Fruit fly (Drosophila melanogaster) whole organism, adult: ENCODE data around the gene CadN.

Source experiments
- CG11617 ChIP-seq: fragments of 200-800 bp; sonication (Bioruptor generic); optimal IDR thresholded peaks from 2 replicates; lab custom pipeline; 2017; ENCODE audit warnings: mild to moderate bottlenecking, missing biosample characterization, missing genetic modification reagents, missing genetic modification characterization
- CG12768 ChIP-seq: fragments of 200-800 bp; sonication (Bioruptor generic); optimal IDR thresholded peaks from 2 replicates; lab custom pipeline; 2017; ENCODE audit warnings: missing biosample characterization, missing genetic modification characterization, mild to moderate bottlenecking, moderate library complexity, missing genetic modification reagents
- CG14711 ChIP-seq: fragments of 200-800 bp; sonication (Bioruptor generic); optimal IDR thresholded peaks from 2 replicates; lab custom pipeline; 2018; ENCODE audit warnings: missing biosample characterization, mild to moderate bottlenecking, missing genetic modification characterization, moderate library complexity
- CG1620 ChIP-seq: fragments of 200-800 bp; sonication (Bioruptor generic); optimal IDR thresholded peaks from 2 replicates; lab custom pipeline; 2016; ENCODE audit warnings: missing biosample characterization, missing genetic modification characterization
- CG33017 ChIP-seq: fragments of 200-800 bp; sonication (Bioruptor generic); optimal IDR thresholded peaks from 2 replicates; lab custom pipeline; 2018; ENCODE audit warnings: missing biosample characterization, mild to moderate bottlenecking, missing genetic modification characterization, moderate library complexity
- CG5204 ChIP-seq: fragments of 200-800 bp; sonication (Bioruptor generic); optimal IDR thresholded peaks from 2 replicates; lab custom pipeline; 2016; ENCODE audit warnings: missing biosample characterization, missing genetic modification characterization
- CG7045 ChIP-seq: fragments of 200-800 bp; sonication (Bioruptor generic); optimal IDR thresholded peaks from 2 replicates; lab custom pipeline; 2017; ENCODE audit warnings: missing biosample characterization, mild to moderate bottlenecking, missing genetic modification characterization
- CG7101 ChIP-seq: fragments of 200-800 bp; sonication (Bioruptor generic); optimal IDR thresholded peaks from 2 replicates; lab custom pipeline; 2018; ENCODE audit warnings: missing biosample characterization, mild to moderate bottlenecking, missing genetic modification characterization, moderate library complexity
- Clk ChIP-seq: fragments of 200-800 bp; sonication (Bioruptor generic); optimal IDR thresholded peaks from 2 replicates; lab custom pipeline; 2017; ENCODE audit warnings: missing biosample characterization, missing genetic modification characterization
- Crg-1 ChIP-seq: fragments of 200-800 bp; sonication (Bioruptor generic); optimal IDR thresholded peaks from 2 replicates; lab custom pipeline; 2016; ENCODE audit warnings: missing biosample characterization, missing genetic modification characterization
- Hr96 ChIP-seq: fragments of 200-800 bp; sonication (Bioruptor generic); optimal IDR thresholded peaks from 2 replicates; lab custom pipeline; 2016; ENCODE audit warnings: missing biosample characterization, missing genetic modification characterization
- Mnt ChIP-seq: fragments of 200-800 bp; sonication (Bioruptor generic); optimal IDR thresholded peaks from 2 replicates; lab custom pipeline; 2016; ENCODE audit warnings: missing biosample characterization, mild to moderate bottlenecking, missing genetic modification characterization
- bab1 ChIP-seq: fragments of 200-800 bp; sonication (Bioruptor generic); optimal IDR thresholded peaks from 3 replicates; lab custom pipeline; 2019; ENCODE audit warnings: missing biosample characterization, mild to moderate bottlenecking, missing genetic modification characterization, moderate library complexity
- cic ChIP-seq: fragments of 200-800 bp; sonication (Bioruptor generic); optimal IDR thresholded peaks from 2 replicates; lab custom pipeline; 2017; ENCODE audit warnings: missing biosample characterization, mild to moderate bottlenecking, missing genetic modification characterization, moderate library complexity
- cnc ChIP-seq, 2 experiments: fragments of >200 bp; optimal IDR thresholded peaks; 2 replicates each; lab custom pipeline; 2017
- kay ChIP-seq: fragments of 200-800 bp; sonication (Bioruptor generic); peaks from one replicate; lab custom pipeline; 2016; ENCODE audit warnings: missing biosample characterization, missing genetic modification characterization, borderline replicate concordance
- ovo ChIP-seq: fragments of 200-800 bp; sonication (Bioruptor generic); optimal IDR thresholded peaks from 2 replicates; lab custom pipeline; 2016; ENCODE audit warnings: missing biosample characterization, missing genetic modification characterization
- pad ChIP-seq: fragments of 200-800 bp; sonication (Bioruptor generic); optimal IDR thresholded peaks from 3 replicates; lab custom pipeline; 2017; ENCODE audit warnings: missing biosample characterization, missing genetic modification characterization, mild to moderate bottlenecking, moderate library complexity, missing genetic modification reagents
- tj ChIP-seq: fragments of 200-800 bp; sonication (Bioruptor generic); optimal IDR thresholded peaks from 3 replicates; lab custom pipeline; 2017; ENCODE audit warnings: missing biosample characterization, mild to moderate bottlenecking, missing genetic modification characterization, moderate library complexity
- toe ChIP-seq: fragments of 200-800 bp; sonication (Bioruptor generic); optimal IDR thresholded peaks from 2 replicates; lab custom pipeline; 2016; ENCODE audit warnings: missing biosample characterization, missing genetic modification characterization

CadN gene

dm6 chr2L:17704381-17704780 lies 73.8 kb downstream of the CadN start, which contains the start of gene CG43231:
Gene CG43231 (plus strand): TSS chr2L:17704681.
- TF ChIP-seq Clk, result no peak
- TF ChIP-seq Mnt (GFP tag; lab: Kevin White, UChicago), result no peak
- no peak for TF ChIP-seq CG7101 (tag; lab: Kevin White, UChicago)
- no peak for TF ChIP-seq CG1620 (GFP tag; lab: Kevin White, UChicago)

- no peak for TF ChIP-seq cic (GFP tag; lab: Kevin White, UChicago)
- no peak for TF ChIP-seq CG11617 (GFP tag; lab: Kevin White, UChicago)
- no peak for TF ChIP-seq Crg-1 (GFP tag; lab: Kevin White, UChicago)
- no peak for TF ChIP-seq cnc (optimal IDR thresholded peaks at IDR 0.05; lab: Kevin White, UChicago)
- TF ChIP-seq Hr96 (GFP tag; lab: Kevin White, UChicago), result no peak
- no peak for TF ChIP-seq ovo (GFP tag; lab: Kevin White, UChicago)
- TF ChIP-seq CG7101 (tag; lab: Kevin White, UChicago), result no peak
- TF ChIP-seq tj (GFP tag; lab: Kevin White, UChicago), result no peak
- TF ChIP-seq pad (GFP tag; lab: Kevin White, UChicago), result no peak
- TF ChIP-seq CG7045 (GFP tag; lab: Kevin White, UChicago), result no peak
- no peak for TF ChIP-seq CG1620 (GFP tag; lab: Kevin White, UChicago)
- TF ChIP-seq CG33017, result no peak
- no peak for TF ChIP-seq CG5204 (GFP tag; lab: Kevin White, UChicago)
- no peak for TF ChIP-seq bab1
- no peak for TF ChIP-seq Mnt (GFP tag; lab: Kevin White, UChicago)
- TF ChIP-seq CG14711, result no peak
- TF ChIP-seq kay (GFP tag; lab: Kevin White, UChicago), result no peak
Measured at dm6 chr2L:17671222-17671621, 106.9 kb downstream of the CadN start.

DNA sequence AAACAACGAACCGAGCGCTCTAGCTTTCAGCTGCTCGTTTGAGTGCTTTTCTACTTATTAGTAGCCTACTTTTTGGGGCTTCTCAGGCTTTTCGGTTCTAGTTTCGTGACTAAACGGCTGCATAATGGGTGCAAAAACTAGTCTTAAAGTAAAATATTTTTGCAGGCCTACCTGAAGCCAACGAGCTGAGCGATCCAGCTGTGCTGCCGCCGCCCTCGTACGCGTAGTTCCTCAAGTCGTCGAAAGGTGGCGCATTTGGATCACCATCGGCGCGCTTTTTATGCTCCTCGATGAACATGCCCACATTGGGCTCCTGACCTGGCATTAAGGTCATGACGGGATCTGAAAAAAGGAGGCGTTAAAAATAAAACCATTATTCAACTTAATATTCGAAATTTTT lies 127.3 kb downstream of the CadN start:
- TF ChIP-seq cic (GFP tag; lab: Kevin White, UChicago) (no peak), toe (GFP tag; lab: Kevin White, UChicago) (no peak), CG33017 (no peak), Crg-1 (GFP tag; lab: Kevin White, UChicago) (no peak), Clk (no peak), Mnt (GFP tag; lab: Kevin White, UChicago) (no peak), Hr96 (GFP tag; lab: Kevin White, UChicago) (no peak), CG12768 (no peak)

DNA sequence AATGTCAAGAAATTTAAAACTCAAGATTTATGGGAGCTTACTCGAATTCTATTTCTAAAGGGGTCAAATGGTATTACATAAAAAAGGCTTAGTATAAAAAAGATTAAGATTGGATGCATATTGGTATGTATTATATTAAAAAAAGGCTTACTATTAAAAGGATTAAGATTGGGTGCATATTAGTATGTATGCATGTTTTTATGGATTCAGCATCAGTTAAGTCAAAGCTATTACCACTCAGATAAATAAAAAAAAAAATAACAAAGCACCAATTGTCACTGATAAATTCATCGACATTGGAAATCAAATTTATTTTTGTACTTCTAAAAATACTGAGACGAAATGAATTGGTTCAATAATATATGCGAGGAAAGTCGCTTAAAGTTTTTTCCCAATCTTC lies 150.6 kb downstream of the CadN start, which contains the start of gene CG43054:
Gene CG43054 (plus strand): TSS at position 301 of the 400 bp plus-strand sequence.
- no peak for TF ChIP-seq tj (GFP tag; lab: Kevin White, UChicago)
- TF ChIP-seq CG33017, result no peak
- no peak for TF ChIP-seq cnc (optimal IDR thresholded peaks at IDR 0.05; lab: Kevin White, UChicago)

- TF ChIP-seq tj (GFP tag; lab: Kevin White, UChicago), result no peak
- no peak for TF ChIP-seq CG33017
- no peak for TF ChIP-seq Clk
- no peak for TF ChIP-seq CG14711
- no peak for TF ChIP-seq CG7101 (tag; lab: Kevin White, UChicago)
- TF ChIP-seq Mnt (GFP tag; lab: Kevin White, UChicago), result no peak
- TF ChIP-seq pad (GFP tag; lab: Kevin White, UChicago), result no peak
- TF ChIP-seq bab1, result no peak
- no peak for TF ChIP-seq CG11617 (GFP tag; lab: Kevin White, UChicago)
- no peak for TF ChIP-seq cic (GFP tag; lab: Kevin White, UChicago)
- no peak for TF ChIP-seq CG7045 (GFP tag; lab: Kevin White, UChicago)
Measured at dm6 chr2L:17625992-17626391, 152.1 kb downstream of the CadN start, which contains the start of gene CG15147. Gene CG15147 (minus strand): TSS chr2L:17626381.

dm6 chr2L:17621194-17621593 lies 156.9 kb downstream of the CadN start:
- TF ChIP-seq Crg-1 (GFP tag; lab: Kevin White, UChicago), result no peak
- TF ChIP-seq CG1620 (GFP tag; lab: Kevin White, UChicago), result no peak
- no peak for TF ChIP-seq CG33017
- no peak for TF ChIP-seq Hr96 (GFP tag; lab: Kevin White, UChicago)
- no peak for TF ChIP-seq Clk
- TF ChIP-seq bab1, result no peak
- TF ChIP-seq CG7045 (GFP tag; lab: Kevin White, UChicago), result no peak
- TF ChIP-seq pad (GFP tag; lab: Kevin White, UChicago), result no peak
- TF ChIP-seq CG11617 (GFP tag; lab: Kevin White, UChicago), result no peak
- TF ChIP-seq tj (GFP tag; lab: Kevin White, UChicago), result no peak
- no peak for TF ChIP-seq CG14711
- TF ChIP-seq ovo (GFP tag; lab: Kevin White, UChicago), result no peak
- no peak for TF ChIP-seq kay (GFP tag; lab: Kevin White, UChicago)
- no peak for TF ChIP-seq toe (GFP tag; lab: Kevin White, UChicago)

DNA sequence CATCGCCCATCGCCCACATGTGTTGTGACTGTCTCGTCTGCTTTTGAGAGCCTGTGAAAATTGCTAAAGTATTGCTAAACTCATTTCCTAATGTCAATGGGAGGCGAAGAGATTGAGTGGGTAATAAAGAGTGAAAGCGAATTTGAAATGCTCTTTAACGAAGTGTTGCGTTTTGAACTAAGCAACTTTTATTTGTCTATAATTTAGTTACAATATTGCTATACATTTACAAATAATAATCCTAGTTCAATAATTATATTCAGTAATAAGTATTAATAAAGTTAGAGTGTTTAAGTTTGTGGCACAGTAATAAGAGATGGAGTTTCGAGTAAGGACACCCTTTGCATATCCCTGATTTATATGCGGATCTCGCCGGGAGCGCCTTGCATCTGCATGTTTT lies 162.7 kb downstream of the CadN start:
- TF ChIP-seq CG14711 (no peak), tj (GFP tag; lab: Kevin White, UChicago) (no peak), bab1 (no peak), CG12768 (no peak), CG11617 (GFP tag; lab: Kevin White, UChicago) (no peak), kay (GFP tag; lab: Kevin White, UChicago) (no peak), Clk (no peak), CG5204 (GFP tag; lab: Kevin White, UChicago) (no peak), pad (GFP tag; lab: Kevin White, UChicago) (no peak), Mnt (GFP tag; lab: Kevin White, UChicago) (no peak), ovo (GFP tag; lab: Kevin White, UChicago) (no peak), cnc (optimal IDR thresholded peaks at IDR 0.05; lab: Kevin White, UChicago) (no peak), Hr96 (GFP tag; lab: Kevin White, UChicago) (no peak), Crg-1 (GFP tag; lab: Kevin White, UChicago) (no peak), toe (GFP tag; lab: Kevin White, UChicago) (no peak), CG1620 (GFP tag; lab: Kevin White, UChicago) (no peak), CG7101 (tag; lab: Kevin White, UChicago) (no peak), CG7045 (GFP tag; lab: Kevin White, UChicago) (no peak), CG33017 (no peak)
